Fruit fly (Drosophila melanogaster) whole organism, embryonic: ENCODE data around the gene Nopp140.
A peak's percentile ranks its signal among the peaks of the same experiment; 100 is the strongest.

Experiments used
- B-H1 ChIP-seq: fragments of 200-800 bp; sonication (Bioruptor generic); IDR thresholded peaks from 3 replicates; pipeline ENCODE4 v1.3.6; 2022; ENCODE audit warnings: missing biosample characterization, missing genetic modification characterization
- Bgb ChIP-seq: fragments of 200-800 bp; sonication (Bioruptor generic); IDR thresholded peaks from 2 replicates; pipeline ENCODE4 v1.3.6; 2022; ENCODE audit warnings: missing biosample characterization, missing genetic modification characterization; ENCODE audit not compliant: partially characterized antibody
- C15 ChIP-seq: fragments of 200-800 bp; sonication (Bioruptor generic); IDR thresholded peaks from 3 replicates; pipeline ENCODE4 v1.3.6; 2022; ENCODE audit warnings: missing biosample characterization, missing genetic modification characterization
- CG1024 ChIP-seq: fragments of 200-800 bp; sonication (Bioruptor generic); IDR thresholded peaks from 2 replicates; pipeline ENCODE4 v1.3.6; 2022; ENCODE audit warnings: missing biosample characterization, missing genetic modification characterization
- CG10431 ChIP-seq: fragments of 200-800 bp; sonication (Bioruptor generic); optimal IDR thresholded peaks from 3 replicates; lab custom pipeline; 2018; ENCODE audit warnings: missing biosample characterization, mild to moderate bottlenecking, missing genetic modification characterization
- CG10543 ChIP-seq: fragments of 200-800 bp; sonication (Bioruptor generic); optimal IDR thresholded peaks from 3 replicates; lab custom pipeline; 2017; ENCODE audit warnings: missing biosample characterization, mild to moderate bottlenecking, missing genetic modification characterization, moderate library complexity
- CG10565 ChIP-seq: fragments of 200-800 bp; sonication (Bioruptor generic); optimal IDR thresholded peaks from 3 replicates; lab custom pipeline; 2016; ENCODE audit warnings: missing biosample characterization, mild to moderate bottlenecking, missing genetic modification characterization
- CG11093 ChIP-seq: fragments of 200-800 bp; sonication (Bioruptor generic); IDR thresholded peaks from 3 replicates; pipeline ENCODE4 v1.3.6; 2022; ENCODE audit warnings: missing biosample characterization, missing genetic modification characterization
- CG12659 ChIP-seq: fragments of 200-800 bp; sonication (Bioruptor generic); optimal IDR thresholded peaks from 3 replicates; lab custom pipeline; 2017; ENCODE audit warnings: mild to moderate bottlenecking, missing biosample characterization, missing genetic modification reagents, missing genetic modification characterization
- CG12942 ChIP-seq: fragments of 200-800 bp; sonication (Bioruptor generic); optimal IDR thresholded peaks from 3 replicates; lab custom pipeline; 2016; ENCODE audit warnings: missing biosample characterization, missing genetic modification characterization
- CG13123 ChIP-seq: fragments of 200-800 bp; sonication (Bioruptor generic); optimal IDR thresholded peaks from 2 replicates; lab custom pipeline; 2016; ENCODE audit warnings: missing biosample characterization, missing genetic modification characterization
- CG14050 ChIP-seq: fragments of 200-800 bp; sonication (Bioruptor generic); IDR thresholded peaks from 3 replicates; pipeline ENCODE4 v1.3.6; 2022; ENCODE audit warnings: missing biosample characterization, missing genetic modification characterization
- CG14667 ChIP-seq: fragments of 200-800 bp; sonication (Bioruptor generic); IDR thresholded peaks from 2 replicates; pipeline ENCODE4 v1.3.6; 2022; ENCODE audit warnings: missing biosample characterization, missing genetic modification characterization
- CG15601 ChIP-seq: fragments of 200-800 bp; sonication (Bioruptor generic); optimal IDR thresholded peaks from 3 replicates; lab custom pipeline; 2019; ENCODE audit warnings: missing biosample characterization, mild to moderate bottlenecking, missing genetic modification characterization, moderate library complexity
- CG16815 ChIP-seq: fragments of 200-800 bp; sonication (Bioruptor generic); optimal IDR thresholded peaks from 3 replicates; lab custom pipeline; 2017; ENCODE audit warnings: missing biosample characterization, mild to moderate bottlenecking, missing genetic modification characterization
- CG17829 ChIP-seq: fragments of 200-800 bp; optimal IDR thresholded peaks from 2 replicates; lab custom pipeline; 2019; ENCODE audit warnings: missing biosample characterization, mild to moderate bottlenecking, missing genetic modification characterization, moderate library complexity
- CG1792 ChIP-seq: fragments of 200-800 bp; sonication (Bioruptor generic); optimal IDR thresholded peaks from 2 replicates; lab custom pipeline; 2016; ENCODE audit warnings: missing biosample characterization, missing genetic modification characterization
- CG31224 ChIP-seq: fragments of 200-800 bp; sonication (Bioruptor generic); IDR thresholded peaks from 2 replicates; pipeline ENCODE4 v1.3.6; 2022; ENCODE audit warnings: missing biosample characterization, missing genetic modification characterization
- CG31365 ChIP-seq: fragments of 200-800 bp; sonication (Bioruptor generic); optimal IDR thresholded peaks from 2 replicates; lab custom pipeline; 2018; ENCODE audit warnings: missing biosample characterization, mild to moderate bottlenecking, missing genetic modification characterization
- CG4424 ChIP-seq: fragments of 200-800 bp; sonication (Bioruptor generic); optimal IDR thresholded peaks from 3 replicates; lab custom pipeline; 2016; ENCODE audit warnings: missing biosample characterization, missing genetic modification characterization
- CG7786 ChIP-seq: fragments of 200-800 bp; sonication (Bioruptor generic); optimal IDR thresholded peaks from 2 replicates; lab custom pipeline; 2016; ENCODE audit warnings: missing biosample characterization, missing genetic modification characterization
- E2f2 ChIP-seq: fragments of 200-800 bp; sonication (Bioruptor generic); IDR thresholded peaks from 2 replicates; pipeline ENCODE4 v1.3.6; 2022; ENCODE audit warnings: missing biosample characterization, missing genetic modification characterization
- ERR ChIP-seq: fragments of 200-800 bp; sonication (Bioruptor generic); optimal IDR thresholded peaks from 2 replicates; lab custom pipeline; 2016; ENCODE audit warnings: missing biosample characterization, missing genetic modification characterization
- Ets65A ChIP-seq: fragments of 200-800 bp; sonication (Bioruptor generic); peaks from one replicate; lab custom pipeline; 2016; ENCODE audit warnings: missing biosample characterization, missing genetic modification characterization
- HLH54F ChIP-seq: fragments of 200-800 bp; sonication (Bioruptor generic); optimal IDR thresholded peaks from 3 replicates; lab custom pipeline; 2016; ENCODE audit warnings: missing biosample characterization, missing genetic modification characterization
- Hr3 ChIP-seq: fragments of 200-800 bp; sonication (Bioruptor generic); optimal IDR thresholded peaks from 3 replicates; lab custom pipeline; 2016; ENCODE audit warnings: missing biosample characterization, missing genetic modification characterization
- NFAT ChIP-seq: fragments of 200-800 bp; sonication (Bioruptor generic); IDR thresholded peaks from 2 replicates; pipeline ENCODE4 v1.3.6; 2022; ENCODE audit warnings: missing biosample characterization, missing genetic modification characterization
- Rx ChIP-seq: fragments of 200-800 bp; sonication (Bioruptor generic); IDR thresholded peaks from 2 replicates; pipeline ENCODE4 v1.3.6; 2022; ENCODE audit warnings: missing biosample characterization, missing genetic modification characterization
- Sry-δ ChIP-seq: fragments of 200-800 bp; sonication (Bioruptor generic); optimal IDR thresholded peaks from 2 replicates; lab custom pipeline; 2016; ENCODE audit warnings: missing biosample characterization, missing genetic modification characterization
- Xbp1 ChIP-seq: fragments of 200-800 bp; sonication (Bioruptor generic); optimal IDR thresholded peaks from 3 replicates; lab custom pipeline; 2016; ENCODE audit warnings: missing biosample characterization, mild to moderate bottlenecking, missing genetic modification characterization
- ato ChIP-seq: fragments of 200-800 bp; sonication (Bioruptor generic); IDR thresholded peaks from 2 replicates; pipeline ENCODE4 v1.3.6; 2022; ENCODE audit warnings: missing biosample characterization, missing genetic modification characterization; ENCODE audit not compliant: partially characterized antibody
- br ChIP-seq: fragments of >200 bp; optimal IDR thresholded peaks from 2 replicates; lab custom pipeline; 2017
- cg ChIP-seq: fragments of 200-800 bp; sonication (Bioruptor generic); optimal IDR thresholded peaks from 3 replicates; lab custom pipeline; 2019; ENCODE audit warnings: missing biosample characterization, mild to moderate bottlenecking, missing genetic modification characterization, moderate library complexity
- cwo ChIP-seq: fragments of 200-800 bp; sonication (Bioruptor generic); optimal IDR thresholded peaks from 3 replicates; lab custom pipeline; 2017; ENCODE audit warnings: missing biosample characterization, missing genetic modification characterization, mild to moderate bottlenecking, moderate library complexity, missing genetic modification reagents
- dpn ChIP-seq, 2 experiments: fragments of 200-800 bp; sonication (Bioruptor generic); optimal IDR thresholded peaks; 3 replicates each; lab custom pipeline; 2016; ENCODE audit warnings: missing biosample characterization in 2 of 2, missing genetic modification characterization in 2 of 2
- fd64A ChIP-seq: fragments of 200-800 bp; sonication (Bioruptor generic); optimal IDR thresholded peaks from 3 replicates; lab custom pipeline; 2018; ENCODE audit warnings: missing biosample characterization, mild to moderate bottlenecking, missing genetic modification characterization
- fd96Cb ChIP-seq: fragments of 200-800 bp; sonication (Bioruptor generic); optimal IDR thresholded peaks from 2 replicates; lab custom pipeline; 2018; ENCODE audit warnings: missing biosample characterization, mild to moderate bottlenecking, missing genetic modification characterization, moderate library complexity
- gsb-n ChIP-seq: fragments of 200-800 bp; sonication (Bioruptor generic); optimal IDR thresholded peaks from 3 replicates; lab custom pipeline; 2018; ENCODE audit warnings: missing biosample characterization, mild to moderate bottlenecking, missing genetic modification characterization
- jumu ChIP-seq: fragments of 200-800 bp; sonication (Bioruptor generic); optimal IDR thresholded peaks from 3 replicates; lab custom pipeline; 2016; ENCODE audit warnings: missing biosample characterization, missing genetic modification characterization
- ken ChIP-seq: fragments of 200-800 bp; sonication (Bioruptor generic); IDR thresholded peaks from 3 replicates; pipeline ENCODE4 v1.3.6; 2022; ENCODE audit warnings: missing biosample characterization, missing genetic modification characterization
- lola ChIP-seq, 3 experiments: fragments of >200 bp in 2 of 3; fragments of 200-800 bp in 1 of 3; sonication (Bioruptor generic) in 1 of 3; optimal IDR thresholded peaks; 2 replicates each; lab custom pipeline; 2017 to 2019; ENCODE audit warnings: missing biosample characterization in 3 of 3, missing genetic modification characterization in 3 of 3, mild to moderate bottlenecking in 1 of 3, moderate library complexity in 1 of 3
- luna ChIP-seq: fragments of 200-800 bp; sonication (Bioruptor generic); optimal IDR thresholded peaks from 2 replicates; lab custom pipeline; 2016; ENCODE audit warnings: missing biosample characterization, missing genetic modification characterization
- mam ChIP-seq: fragments of 200-800 bp; sonication (Bioruptor generic); optimal IDR thresholded peaks from 3 replicates; lab custom pipeline; 2016; ENCODE audit warnings: missing biosample characterization, missing genetic modification characterization
- nau ChIP-seq: fragments of 200-800 bp; sonication (Bioruptor generic); optimal IDR thresholded peaks from 3 replicates; lab custom pipeline; 2017; ENCODE audit warnings: missing biosample characterization, mild to moderate bottlenecking, missing genetic modification characterization, missing genetic modification reagents
- nerfin-1 ChIP-seq: fragments of 200-800 bp; sonication (Bioruptor generic); optimal IDR thresholded peaks from 3 replicates; lab custom pipeline; 2019; ENCODE audit warnings: missing biosample characterization, mild to moderate bottlenecking, missing genetic modification characterization, moderate library complexity
- pho ChIP-seq: fragments of 200-800 bp; sonication (Bioruptor generic); optimal IDR thresholded peaks from 2 replicates; lab custom pipeline; 2016; ENCODE audit warnings: missing biosample characterization, missing genetic modification characterization
- pita ChIP-seq: fragments of 200-800 bp; sonication (Bioruptor generic); optimal IDR thresholded peaks from 2 replicates; lab custom pipeline; 2017; ENCODE audit warnings: missing biosample characterization, mild to moderate bottlenecking, missing genetic modification characterization
- run ChIP-seq: fragments of 200-800 bp; sonication (Bioruptor generic); optimal IDR thresholded peaks from 3 replicates; lab custom pipeline; 2018; ENCODE audit warnings: missing biosample characterization, mild to moderate bottlenecking, missing genetic modification characterization
- stwl ChIP-seq: fragments of 200-800 bp; sonication (Bioruptor generic); optimal IDR thresholded peaks from 3 replicates; lab custom pipeline; 2018; ENCODE audit warnings: missing biosample characterization, mild to moderate bottlenecking, missing genetic modification characterization, moderate library complexity
- twi ChIP-seq: fragments of 200-800 bp; optimal IDR thresholded peaks from 2 replicates; lab custom pipeline; 2019; ENCODE audit warnings: missing biosample characterization, mild to moderate bottlenecking, missing genetic modification characterization, moderate library complexity
- zfh2 ChIP-seq: fragments of 200-800 bp; sonication (Bioruptor generic); optimal IDR thresholded peaks from 2 replicates; lab custom pipeline; 2016; ENCODE audit warnings: missing biosample characterization, missing genetic modification characterization

Gene Nopp140

DNA sequence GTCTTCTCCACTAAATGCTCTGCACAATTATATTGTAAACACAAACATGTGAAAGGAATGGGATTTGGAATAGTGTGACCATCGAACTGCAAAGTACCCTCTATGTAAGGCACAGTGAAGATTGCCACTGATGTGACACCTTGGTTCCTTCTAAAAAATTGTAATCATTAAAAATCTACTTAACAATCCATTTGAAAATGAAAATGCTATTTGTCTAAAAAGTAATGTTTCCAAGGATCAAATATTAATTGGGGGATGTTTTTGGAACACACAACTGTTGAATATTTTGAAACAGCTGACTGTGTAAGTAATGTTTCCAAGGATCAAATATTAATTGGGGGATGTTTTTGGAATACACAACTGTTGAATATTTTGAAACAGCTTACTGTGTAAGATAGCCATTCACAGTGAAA is 4.4 kb upstream of the Nopp140 start, which contains the start of gene CG32448 (continued):
- peak; percentile 64 for TF ChIP-seq CG14050 (GFP tag; lab: Robert Waterston, UW)
- no peak for TF ChIP-seq ato (GFP tag; lab: Robert Waterston, UW)
- TF ChIP-seq E2f2 = peak; percentile 30; the same call in 1 of the 2 replicates
- TF ChIP-seq mam (GFP tag; lab: Kevin White, UChicago) = peak; percentile 64
- peak in 1 of 3 experiments; percentile 49 for TF ChIP-seq lola (GFP tag; optimal IDR thresholded peaks at IDR 0.05; lab: Kevin White, UChicago)
- no peak for TF ChIP-seq pita (GFP tag; lab: Kevin White, UChicago)
- peak; percentile 45 for TF ChIP-seq CG4424 (GFP tag; lab: Kevin White, UChicago)
- TF ChIP-seq cwo (GFP tag; lab: Kevin White, UChicago) = peak; percentile 6
- peak; percentile 67 for TF ChIP-seq CG11093 (GFP tag; lab: Robert Waterston, UW)
- peak; percentile 44 for TF ChIP-seq CG17829 (tag; lab: Kevin White, UChicago)
- peak; percentile 29 for TF ChIP-seq twi (tag; lab: Kevin White, UChicago)
- TF ChIP-seq Xbp1 (GFP tag; lab: Kevin White, UChicago) = peak; percentile 77
- no peak for TF ChIP-seq fd64A (GFP tag; lab: Kevin White, UChicago)
- peak; percentile 11 for TF ChIP-seq CG15601
- peak; percentile 32 for TF ChIP-seq nerfin-1 (tag; lab: Kevin White, UChicago)
- peak; percentile 63 for TF ChIP-seq CG14667 (GFP tag; lab: Robert Waterston, UW)
- TF ChIP-seq Rx (GFP tag; lab: Robert Waterston, UW) = no peak
- no peak for TF ChIP-seq luna
- TF ChIP-seq CG7786 (GFP tag; lab: Kevin White, UChicago) = peak; percentile 66
- TF ChIP-seq br (lab: Kevin White, UChicago) = no peak
- TF ChIP-seq CG31365 (tag; lab: Kevin White, UChicago) = no peak
- TF ChIP-seq nau (GFP tag; lab: Kevin White, UChicago) = no peak
- peak; percentile 75 for TF ChIP-seq HLH54F (GFP tag; lab: Kevin White, UChicago)
- TF ChIP-seq CG10565 (GFP tag; lab: Kevin White, UChicago) = no peak
- TF ChIP-seq CG10431 (GFP tag; lab: Kevin White, UChicago) = no peak
- no peak for TF ChIP-seq run (tag; lab: Kevin White, UChicago)
- 0 out of 2 replicates have a peak, but pooled peaks have one; percentile 31 for TF ChIP-seq CG1024 (GFP tag; lab: Robert Waterston, UW)
- peak; percentile 48 for TF ChIP-seq fd96Cb (tag; lab: Kevin White, UChicago)
- no peak for TF ChIP-seq Bgb (GFP tag; lab: Robert Waterston, UW)
- peak; percentile 76 for TF ChIP-seq pho (GFP tag; lab: Kevin White, UChicago)
- TF ChIP-seq cg (GFP tag; lab: Kevin White, UChicago) = no peak
- peak; percentile 64 to 65 for TF ChIP-seq dpn (GFP tag; optimal IDR thresholded peaks at IDR 0.05; lab: Kevin White, UChicago)
- TF ChIP-seq B-H1 = peak; percentile 60; the same call in 2 of the 3 replicates
- peak; percentile 51 for TF ChIP-seq CG13123 (GFP tag; lab: Kevin White, UChicago)
- TF ChIP-seq CG10543 (GFP tag; lab: Kevin White, UChicago) = peak; percentile 14
- peak; percentile 50 for TF ChIP-seq CG12942 (GFP tag; lab: Kevin White, UChicago)
- TF ChIP-seq zfh2 (GFP tag; lab: Kevin White, UChicago) = peak; percentile 67
- peak; percentile 96 for TF ChIP-seq Ets65A (GFP tag; lab: Kevin White, UChicago)
- peak; percentile 14 for TF ChIP-seq CG1792 (GFP tag; lab: Kevin White, UChicago)
- peak; percentile 60; the same call in 1 of the 3 replicates for TF ChIP-seq C15
- TF ChIP-seq ERR (GFP tag; lab: Kevin White, UChicago) = peak; percentile 16
- peak; percentile 28 for TF ChIP-seq CG16815 (GFP tag; lab: Kevin White, UChicago)
- peak; percentile 61 for TF ChIP-seq CG31224 (GFP tag; lab: Robert Waterston, UW)
- peak; percentile 35 for TF ChIP-seq Hr3 (GFP tag; lab: Kevin White, UChicago)
- TF ChIP-seq jumu (GFP tag; lab: Kevin White, UChicago) = peak; percentile 58
- TF ChIP-seq CG12659 (GFP tag; lab: Kevin White, UChicago) = peak; percentile 55
- TF ChIP-seq Sry-δ (GFP tag; lab: Kevin White, UChicago) = peak; percentile 26
- peak; percentile 71 for TF ChIP-seq ken (GFP tag; lab: Robert Waterston, UW)
- TF ChIP-seq stwl = peak; percentile 59
- peak; percentile 36 for TF ChIP-seq gsb-n (tag; lab: Kevin White, UChicago)
- TF ChIP-seq NFAT = peak; percentile 84
